Fruit fly (Drosophila melanogaster) whole organism, embryonic: ENCODE results near the gene CG9674.

Experiments used
- Atf3 ChIP-seq: fragments of 200-800 bp; sonication (Bioruptor generic); optimal IDR thresholded peaks from 3 replicates; lab custom pipeline; 2016; ENCODE audit warnings: missing biosample characterization, missing genetic modification characterization
- CG10267 ChIP-seq: fragments of 200-800 bp; sonication (Bioruptor generic); optimal IDR thresholded peaks from 2 replicates; lab custom pipeline; 2018; ENCODE audit warnings: missing biosample characterization, mild to moderate bottlenecking, missing genetic modification characterization, moderate library complexity
- CG10274 ChIP-seq: fragments of 200-800 bp; sonication (Bioruptor generic); optimal IDR thresholded peaks from 3 replicates; lab custom pipeline; 2017; ENCODE audit warnings: missing biosample characterization, mild to moderate bottlenecking, missing genetic modification characterization
- CG10431 ChIP-seq: fragments of 200-800 bp; sonication (Bioruptor generic); optimal IDR thresholded peaks from 3 replicates; lab custom pipeline; 2018; ENCODE audit warnings: missing biosample characterization, mild to moderate bottlenecking, missing genetic modification characterization
- CG10543 ChIP-seq: fragments of 200-800 bp; sonication (Bioruptor generic); optimal IDR thresholded peaks from 3 replicates; lab custom pipeline; 2017; ENCODE audit warnings: missing biosample characterization, mild to moderate bottlenecking, missing genetic modification characterization, moderate library complexity
- CG12219 ChIP-seq: fragments of 200-800 bp; sonication (Bioruptor generic); optimal IDR thresholded peaks from 3 replicates; lab custom pipeline; 2018; ENCODE audit warnings: missing biosample characterization, mild to moderate bottlenecking, missing genetic modification characterization
- CG12299 ChIP-seq: fragments of 200-800 bp; sonication (Bioruptor generic); optimal IDR thresholded peaks from 2 replicates; lab custom pipeline; 2018; ENCODE audit warnings: missing biosample characterization, mild to moderate bottlenecking, missing genetic modification characterization
- CG13123 ChIP-seq: fragments of 200-800 bp; sonication (Bioruptor generic); optimal IDR thresholded peaks from 2 replicates; lab custom pipeline; 2016; ENCODE audit warnings: missing biosample characterization, missing genetic modification characterization
- CG14860 ChIP-seq: fragments of 200-800 bp; sonication (Bioruptor generic); IDR thresholded peaks from 3 replicates; pipeline ENCODE4 v1.3.6; 2022; ENCODE audit warnings: missing biosample characterization, missing genetic modification characterization; ENCODE audit not compliant: partially characterized antibody
- CG1602 ChIP-seq: fragments of 200-800 bp; sonication (Bioruptor generic); optimal IDR thresholded peaks from 3 replicates; lab custom pipeline; 2016; ENCODE audit warnings: missing biosample characterization, missing genetic modification characterization
- CG17359 ChIP-seq: fragments of 200-800 bp; sonication (Bioruptor generic); optimal IDR thresholded peaks from 3 replicates; lab custom pipeline; 2018; ENCODE audit warnings: missing biosample characterization, mild to moderate bottlenecking, missing genetic modification characterization, moderate library complexity
- CG17385 ChIP-seq: fragments of 200-800 bp; sonication (Bioruptor generic); optimal IDR thresholded peaks from 3 replicates; lab custom pipeline; 2018; ENCODE audit warnings: missing biosample characterization, mild to moderate bottlenecking, missing genetic modification characterization
- CG18619 ChIP-seq: fragments of 200-800 bp; sonication (Bioruptor generic); optimal IDR thresholded peaks from 3 replicates; lab custom pipeline; 2017; ENCODE audit warnings: missing biosample characterization, mild to moderate bottlenecking, missing genetic modification characterization
- CG2678 ChIP-seq: fragments of 200-800 bp; sonication (Bioruptor generic); optimal IDR thresholded peaks from 3 replicates; lab custom pipeline; 2019; ENCODE audit warnings: missing biosample characterization, mild to moderate bottlenecking, missing genetic modification characterization, moderate library complexity
- CG2712 ChIP-seq: fragments of 200-800 bp; optimal IDR thresholded peaks from 3 replicates; lab custom pipeline; 2019; ENCODE audit warnings: missing biosample characterization, mild to moderate bottlenecking, missing genetic modification characterization, moderate library complexity
- CG2875 ChIP-seq: fragments of 200-800 bp; sonication (Bioruptor generic); optimal IDR thresholded peaks from 2 replicates; lab custom pipeline; 2017; ENCODE audit warnings: missing biosample characterization, mild to moderate bottlenecking, missing genetic modification characterization, missing genetic modification reagents
- CG30403 ChIP-seq: fragments of 200-800 bp; sonication (Bioruptor generic); optimal IDR thresholded peaks from 3 replicates; lab custom pipeline; 2016; ENCODE audit warnings: missing biosample characterization, missing genetic modification characterization
- CG3281 ChIP-seq: fragments of 200-800 bp; sonication (Bioruptor generic); optimal IDR thresholded peaks from 3 replicates; lab custom pipeline; 2017; ENCODE audit warnings: missing biosample characterization, mild to moderate bottlenecking, missing genetic modification characterization
- CG42726 ChIP-seq: fragments of 200-800 bp; sonication (Bioruptor generic); IDR thresholded peaks from 2 replicates; pipeline ENCODE4 v1.3.6; 2022; ENCODE audit warnings: missing biosample characterization, missing genetic modification characterization; ENCODE audit not compliant: partially characterized antibody
- CG4854 ChIP-seq: fragments of 200-800 bp; sonication (Bioruptor generic); optimal IDR thresholded peaks from 2 replicates; lab custom pipeline; 2016; ENCODE audit warnings: missing biosample characterization, missing genetic modification characterization, inconsistent platforms
- CG6272 ChIP-seq: fragments of 200-800 bp; sonication (Bioruptor generic); IDR thresholded peaks from 2 replicates; pipeline ENCODE4 v1.3.6; 2022; ENCODE audit warnings: missing biosample characterization, missing genetic modification characterization
- CG9727 ChIP-seq: fragments of 200-800 bp; sonication (Bioruptor generic); optimal IDR thresholded peaks from 3 replicates; lab custom pipeline; 2017; ENCODE audit warnings: missing biosample characterization, mild to moderate bottlenecking, missing genetic modification characterization
- CG9797 ChIP-seq: fragments of 200-800 bp; sonication (Bioruptor generic); optimal IDR thresholded peaks from 3 replicates; lab custom pipeline; 2018; ENCODE audit warnings: missing biosample characterization, mild to moderate bottlenecking, missing genetic modification characterization
- CG9817 ChIP-seq: fragments of 200-800 bp; sonication (Bioruptor generic); optimal IDR thresholded peaks from 2 replicates; lab custom pipeline; 2018; ENCODE audit warnings: missing biosample characterization, mild to moderate bottlenecking, missing genetic modification characterization, moderate library complexity
- CG9932 ChIP-seq: fragments of 200-800 bp; sonication (Bioruptor generic); IDR thresholded peaks from 2 replicates; pipeline ENCODE4 v1.3.6; 2022; ENCODE audit warnings: missing biosample characterization, missing genetic modification characterization
- Camta ChIP-seq: fragments of 200-800 bp; sonication (Bioruptor generic); optimal IDR thresholded peaks from 2 replicates; lab custom pipeline; 2016; ENCODE audit warnings: missing biosample characterization, missing genetic modification characterization
- Eip74EF ChIP-seq, 2 experiments: fragments of 200-800 bp in 1 of 2; fragments of >200 bp in 1 of 2; sonication (Bioruptor generic) in 1 of 2; optimal IDR thresholded peaks; 2 replicates each; lab custom pipeline; 2017 to 2019; ENCODE audit warnings: missing biosample characterization in 2 of 2, missing genetic modification characterization in 2 of 2, mild to moderate bottlenecking in 1 of 2, moderate library complexity in 1 of 2
- Elba2 ChIP-seq: fragments of 200-800 bp; sonication (Bioruptor generic); optimal IDR thresholded peaks from 3 replicates; lab custom pipeline; 2016; ENCODE audit warnings: missing biosample characterization, missing genetic modification characterization
- NC2α ChIP-seq: fragments of 200-800 bp; sonication (Bioruptor generic); optimal IDR thresholded peaks from 2 replicates; lab custom pipeline; 2016; ENCODE audit warnings: missing biosample characterization, missing genetic modification characterization
- Neu2 ChIP-seq: fragments of 200-800 bp; sonication (Bioruptor generic); optimal IDR thresholded peaks from 3 replicates; lab custom pipeline; 2016; ENCODE audit warnings: missing biosample characterization, missing genetic modification characterization, borderline replicate concordance
- Nf-YA ChIP-seq: fragments of 200-800 bp; sonication (Bioruptor generic); IDR thresholded peaks from 2 replicates; pipeline ENCODE4 v1.3.6; 2022; ENCODE audit warnings: missing biosample characterization, missing genetic modification characterization
- ac ChIP-seq: fragments of 200-800 bp; sonication (Bioruptor generic); optimal IDR thresholded peaks from 3 replicates; lab custom pipeline; 2017; ENCODE audit warnings: missing biosample characterization, mild to moderate bottlenecking, missing genetic modification characterization
- btn ChIP-seq: fragments of 200-800 bp; sonication (Bioruptor generic); optimal IDR thresholded peaks from 2 replicates; lab custom pipeline; 2016; ENCODE audit warnings: missing biosample characterization, missing genetic modification characterization
- cad ChIP-seq: fragments of >200 bp; optimal IDR thresholded peaks from 2 replicates; lab custom pipeline; 2017; ENCODE audit warnings: missing biosample characterization, missing genetic modification characterization
- ci ChIP-seq: fragments of 200-800 bp; sonication (Bioruptor generic); IDR thresholded peaks from 3 replicates; pipeline ENCODE4 v1.3.6; 2022; ENCODE audit warnings: missing biosample characterization, missing genetic modification characterization
- cwo ChIP-seq: fragments of 200-800 bp; sonication (Bioruptor generic); optimal IDR thresholded peaks from 3 replicates; lab custom pipeline; 2017; ENCODE audit warnings: missing biosample characterization, missing genetic modification characterization, mild to moderate bottlenecking, moderate library complexity, missing genetic modification reagents
- dm ChIP-seq: fragments of 200-800 bp; sonication (Bioruptor generic); optimal IDR thresholded peaks from 3 replicates; lab custom pipeline; 2016; ENCODE audit warnings: missing biosample characterization, missing genetic modification characterization
- esg ChIP-seq: fragments of 200-800 bp; sonication (Bioruptor generic); conservative IDR thresholded peaks from 2 replicates; pipeline ENCODE4 v1.3.6; 2022; ENCODE audit warnings: missing biosample characterization, missing genetic modification characterization
- grau ChIP-seq: fragments of 200-800 bp; optimal IDR thresholded peaks from 3 replicates; lab custom pipeline; 2019; ENCODE audit warnings: missing biosample characterization, mild to moderate bottlenecking, missing genetic modification characterization, moderate library complexity
- grn ChIP-seq: fragments of 200-800 bp; sonication (Bioruptor generic); optimal IDR thresholded peaks from 3 replicates; lab custom pipeline; 2017; ENCODE audit warnings: missing biosample characterization, missing genetic modification characterization
- her ChIP-seq: fragments of 200-800 bp; sonication (Bioruptor generic); optimal IDR thresholded peaks from 2 replicates; lab custom pipeline; 2016; ENCODE audit warnings: missing biosample characterization, missing genetic modification characterization
- knrl ChIP-seq: fragments of 200-800 bp; sonication (Bioruptor generic); IDR thresholded peaks from 3 replicates; pipeline ENCODE4 v1.3.6; 2022; ENCODE audit warnings: missing biosample characterization, missing genetic modification characterization; ENCODE audit not compliant: partially characterized antibody
- pnt ChIP-seq: fragments of 200-800 bp; sonication (Bioruptor generic); optimal IDR thresholded peaks from 3 replicates; lab custom pipeline; 2016; ENCODE audit warnings: missing biosample characterization, missing genetic modification characterization
- pros ChIP-seq: fragments of 200-800 bp; sonication (Bioruptor generic); optimal IDR thresholded peaks from 3 replicates; lab custom pipeline; 2019; ENCODE audit warnings: missing biosample characterization, mild to moderate bottlenecking, missing genetic modification characterization, moderate library complexity
- sim ChIP-seq: fragments of 200-800 bp; sonication (Bioruptor generic); IDR thresholded peaks from 2 replicates; pipeline ENCODE4 v1.3.6; 2022; ENCODE audit warnings: missing biosample characterization, missing genetic modification characterization
- tap ChIP-seq: fragments of 200-800 bp; optimal IDR thresholded peaks from 3 replicates; lab custom pipeline; 2019; ENCODE audit warnings: missing biosample characterization, mild to moderate bottlenecking, missing genetic modification characterization, moderate library complexity
- tgo ChIP-seq: fragments of 200-800 bp; sonication (Bioruptor generic); IDR thresholded peaks from 3 replicates; pipeline ENCODE4 v1.3.6; 2022; ENCODE audit warnings: missing biosample characterization, missing genetic modification characterization
- toy ChIP-seq: fragments of 200-800 bp; sonication (Bioruptor generic); IDR thresholded peaks from 2 replicates; pipeline ENCODE4 v1.3.6; 2022; ENCODE audit warnings: missing biosample characterization, missing genetic modification characterization
- twi ChIP-seq: fragments of 200-800 bp; optimal IDR thresholded peaks from 2 replicates; lab custom pipeline; 2019; ENCODE audit warnings: missing biosample characterization, mild to moderate bottlenecking, missing genetic modification characterization, moderate library complexity
- vvl ChIP-seq: fragments of 200-800 bp; sonication (Bioruptor generic); IDR thresholded peaks from 2 replicates; pipeline ENCODE4 v1.3.6; 2022; ENCODE audit warnings: missing biosample characterization, missing genetic modification characterization

Gene CG9674

dm6 chr3L:16803708-16804350, 3.7 kb downstream of the CG9674 start (continued):
- TF ChIP-seq CG4854 (GFP tag; lab: Kevin White, UChicago): no peak
- no peak for TF ChIP-seq Atf3 (GFP tag; lab: Kevin White, UChicago)
- no peak for TF ChIP-seq grau (tag; lab: Kevin White, UChicago)
- peak; percentile 27 for TF ChIP-seq grn (GFP tag; lab: Kevin White, UChicago)
- peak; percentile 22; the same call in 1 of the 2 replicates for TF ChIP-seq sim (GFP tag; lab: Robert Waterston, UW)
- TF ChIP-seq CG17359: peak; percentile 41
- TF ChIP-seq CG10274: peak; percentile 9
- no peak for TF ChIP-seq esg (GFP tag; lab: Robert Waterston, UW)
- TF ChIP-seq CG17385 (GFP tag; lab: Kevin White, UChicago): no peak
- peak in 1 of 2 experiments; percentile 59 for TF ChIP-seq Eip74EF (GFP tag; optimal IDR thresholded peaks at IDR 0.05; lab: Kevin White, UChicago)
- TF ChIP-seq Camta (GFP tag; lab: Kevin White, UChicago): no peak
- no peak for TF ChIP-seq CG12299 (tag; lab: Kevin White, UChicago)
- TF ChIP-seq CG1602: no peak
- no peak for TF ChIP-seq toy (GFP tag; lab: Robert Waterston, UW)
- TF ChIP-seq cad (GFP tag; lab: Kevin White, UChicago): peak; percentile 59
- peak; percentile 67 for TF ChIP-seq ci (GFP tag; lab: Robert Waterston, UW)
- peak; percentile 18 for TF ChIP-seq CG2875 (GFP tag; lab: Kevin White, UChicago)
- TF ChIP-seq vvl: peak; percentile 29; the same call in 1 of the 2 replicates
- TF ChIP-seq Neu2 (GFP tag; lab: Kevin White, UChicago): no peak
- peak; percentile 75 for TF ChIP-seq cwo (GFP tag; lab: Kevin White, UChicago)
- peak; percentile 52 for TF ChIP-seq CG10431 (GFP tag; lab: Kevin White, UChicago)
- no peak for TF ChIP-seq dm
- TF ChIP-seq CG12219 (GFP tag; lab: Kevin White, UChicago): no peak
- no peak for TF ChIP-seq CG10267 (tag; lab: Kevin White, UChicago)
- TF ChIP-seq Nf-YA (GFP tag; lab: Robert Waterston, UW): peak; percentile 39; the same call in 1 of the 2 replicates
- TF ChIP-seq CG2712 (tag; lab: Kevin White, UChicago): no peak
- no peak for TF ChIP-seq CG42726 (GFP tag; lab: Robert Waterston, UW)
- no peak for TF ChIP-seq CG9932
- no peak for TF ChIP-seq CG14860 (GFP tag; lab: Robert Waterston, UW)
- peak; percentile 71 for TF ChIP-seq CG3281
- TF ChIP-seq ac: no peak
- TF ChIP-seq tgo: no peak
- no peak for TF ChIP-seq NC2α
- no peak for TF ChIP-seq knrl (GFP tag; lab: Robert Waterston, UW)
- no peak for TF ChIP-seq CG13123 (GFP tag; lab: Kevin White, UChicago)
- TF ChIP-seq CG2678 (tag; lab: Kevin White, UChicago): peak; percentile 77
- TF ChIP-seq her: no peak
- TF ChIP-seq tap (tag; lab: Kevin White, UChicago): peak; percentile 58
- peak; percentile 24 for TF ChIP-seq btn (GFP tag; lab: Kevin White, UChicago)
- no peak for TF ChIP-seq pros (GFP tag; lab: Kevin White, UChicago)
- TF ChIP-seq CG9817 (tag; lab: Kevin White, UChicago): peak; percentile 10
- TF ChIP-seq Elba2 (GFP tag; lab: Kevin White, UChicago): no peak
- TF ChIP-seq CG18619 (GFP tag; lab: Kevin White, UChicago): no peak
- no peak for TF ChIP-seq CG30403 (GFP tag; lab: Kevin White, UChicago)
- TF ChIP-seq twi (tag; lab: Kevin White, UChicago): no peak
- TF ChIP-seq CG6272 (GFP tag; lab: Robert Waterston, UW): no peak
- TF ChIP-seq CG10543 (GFP tag; lab: Kevin White, UChicago): no peak
- peak; percentile 28 for TF ChIP-seq CG9727 (GFP tag; lab: Kevin White, UChicago)
- no peak for TF ChIP-seq CG9797 (GFP tag; lab: Kevin White, UChicago)
- no peak for TF ChIP-seq pnt (GFP tag; lab: Kevin White, UChicago)
